Fruit fly (Drosophila melanogaster) whole organism, embryonic: ENCODE results near the gene zld.
A peak's percentile ranks its signal among the peaks of the same experiment; 100 is the strongest.

ENCODE experiments used
- Awh ChIP-seq: fragments of 200-800 bp; sonication (Bioruptor generic); IDR thresholded peaks from 2 replicates; pipeline ENCODE4, ENCODE4 v1.3.6; 2022; ENCODE audit warnings: missing biosample characterization, missing genetic modification characterization
- B-H1 ChIP-seq: fragments of 200-800 bp; sonication (Bioruptor generic); IDR thresholded peaks from 3 replicates; pipeline ENCODE4 v1.3.6; 2022; ENCODE audit warnings: missing biosample characterization, missing genetic modification characterization
- B-H2 ChIP-seq: fragments of 200-800 bp; sonication (Bioruptor generic); optimal IDR thresholded peaks from 2 replicates; lab custom pipeline; 2018; ENCODE audit warnings: missing biosample characterization, mild to moderate bottlenecking, missing genetic modification characterization
- CG1024 ChIP-seq: fragments of 200-800 bp; sonication (Bioruptor generic); IDR thresholded peaks from 2 replicates; pipeline ENCODE4 v1.3.6; 2022; ENCODE audit warnings: missing biosample characterization, missing genetic modification characterization
- CG10565 ChIP-seq: fragments of 200-800 bp; sonication (Bioruptor generic); optimal IDR thresholded peaks from 3 replicates; lab custom pipeline; 2016; ENCODE audit warnings: missing biosample characterization, mild to moderate bottlenecking, missing genetic modification characterization
- CG13775 ChIP-seq: fragments of 200-800 bp; sonication (Bioruptor generic); optimal IDR thresholded peaks from 3 replicates; lab custom pipeline; 2017; ENCODE audit warnings: missing biosample characterization, mild to moderate bottlenecking, missing genetic modification characterization
- CG14014 ChIP-seq: fragments of 200-800 bp; sonication (Bioruptor generic); IDR thresholded peaks from 2 replicates; pipeline ENCODE4 v1.3.6; 2022; ENCODE audit warnings: missing biosample characterization, missing genetic modification characterization
- CG14050 ChIP-seq: fragments of 200-800 bp; sonication (Bioruptor generic); IDR thresholded peaks from 3 replicates; pipeline ENCODE4 v1.3.6; 2022; ENCODE audit warnings: missing biosample characterization, missing genetic modification characterization
- CG14441 ChIP-seq: fragments of 200-800 bp; sonication (Bioruptor generic); IDR thresholded peaks from 2 replicates; pipeline ENCODE4 v1.3.6; 2022; ENCODE audit warnings: missing biosample characterization, missing genetic modification characterization
- CG14710 ChIP-seq: fragments of 200-800 bp; sonication (Bioruptor generic); optimal IDR thresholded peaks from 3 replicates; lab custom pipeline; 2019; ENCODE audit warnings: missing biosample characterization, mild to moderate bottlenecking, missing genetic modification characterization, moderate library complexity
- CG17361 ChIP-seq: fragments of 200-800 bp; sonication (Bioruptor generic); IDR thresholded peaks from 3 replicates; pipeline ENCODE4 v1.3.6; 2022; ENCODE audit warnings: missing biosample characterization, missing genetic modification characterization
- CG17912 ChIP-seq: fragments of 200-800 bp; sonication (Bioruptor generic); optimal IDR thresholded peaks from 2 replicates; lab custom pipeline; 2018; ENCODE audit warnings: missing biosample characterization, mild to moderate bottlenecking, missing genetic modification characterization
- CG2199 ChIP-seq: fragments of 200-800 bp; sonication (Bioruptor generic); IDR thresholded peaks from 3 replicates; pipeline ENCODE4 v1.3.6; 2022; ENCODE audit warnings: missing biosample characterization, missing genetic modification characterization
- CG31388 ChIP-seq: fragments of 200-800 bp; sonication (Bioruptor generic); optimal IDR thresholded peaks from 2 replicates; lab custom pipeline; 2016; ENCODE audit warnings: missing biosample characterization, missing genetic modification characterization
- CG3995 ChIP-seq: fragments of 200-800 bp; sonication (Bioruptor generic); optimal IDR thresholded peaks from 3 replicates; lab custom pipeline; 2016; ENCODE audit warnings: missing biosample characterization, missing genetic modification characterization
- CG6683 ChIP-seq: fragments of 200-800 bp; sonication (Bioruptor generic); optimal IDR thresholded peaks from 2 replicates; lab custom pipeline; 2017; ENCODE audit warnings: missing biosample characterization, mild to moderate bottlenecking, missing genetic modification characterization, missing genetic modification reagents
- CG8290 ChIP-seq, 3 experiments: fragments of 200-800 bp; sonication (Bioruptor generic); optimal IDR thresholded peaks; 2 replicates each; lab custom pipeline; 2016 to 2019; ENCODE audit warnings: missing biosample characterization in 3 of 3, missing genetic modification characterization in 3 of 3, mild to moderate bottlenecking in 2 of 3, moderate library complexity in 1 of 3
- CG8359 ChIP-seq: fragments of 200-800 bp; sonication (Bioruptor generic); optimal IDR thresholded peaks from 2 replicates; lab custom pipeline; 2017; ENCODE audit warnings: missing biosample characterization, mild to moderate bottlenecking, missing genetic modification characterization, borderline replicate concordance
- CG8765 ChIP-seq: fragments of 200-800 bp; sonication (Bioruptor generic); IDR thresholded peaks from 2 replicates; pipeline ENCODE4 v1.3.6; 2022; ENCODE audit warnings: missing biosample characterization, missing genetic modification characterization
- D ChIP-seq, 2 experiments: fragments of 200-800 bp in 1 of 2; fragments of >200 bp in 1 of 2; sonication (Bioruptor generic) in 1 of 2; optimal IDR thresholded peaks; 2 replicates in 1 of 2; 3 replicates in 1 of 2; lab custom pipeline; 2017; ENCODE audit warnings: mild to moderate bottlenecking in 1 of 2, missing biosample characterization in 1 of 2, missing genetic modification characterization in 1 of 2, missing genetic modification reagents in 1 of 2
- D19B ChIP-seq: fragments of 200-800 bp; sonication (Bioruptor generic); optimal IDR thresholded peaks from 2 replicates; lab custom pipeline; 2017; ENCODE audit warnings: missing biosample characterization, mild to moderate bottlenecking, missing genetic modification characterization
- Drgx ChIP-seq: fragments of 200-800 bp; sonication (Bioruptor generic); IDR thresholded peaks from 2 replicates; pipeline ENCODE4 v1.3.6; 2022; ENCODE audit warnings: missing biosample characterization, missing genetic modification characterization
- ERR ChIP-seq: fragments of 200-800 bp; sonication (Bioruptor generic); optimal IDR thresholded peaks from 2 replicates; lab custom pipeline; 2016; ENCODE audit warnings: missing biosample characterization, missing genetic modification characterization
- Hand ChIP-seq: fragments of 200-800 bp; sonication (Bioruptor generic); optimal IDR thresholded peaks from 2 replicates; lab custom pipeline; 2017; ENCODE audit warnings: mild to moderate bottlenecking, missing biosample characterization, missing genetic modification reagents, missing genetic modification characterization
- Lpt ChIP-seq: fragments of >200 bp; optimal IDR thresholded peaks from 2 replicates; lab custom pipeline; 2018; ENCODE audit warnings: missing biosample characterization, missing genetic modification characterization
- Med ChIP-seq: fragments of 200-800 bp; sonication (Bioruptor generic); peaks from one replicate; lab custom pipeline; 2016; ENCODE audit warnings: missing biosample characterization, missing genetic modification characterization, mild to moderate bottlenecking, inconsistent platforms, moderate library complexity
- Poxn ChIP-seq: fragments of 200-800 bp; sonication (Bioruptor generic); IDR thresholded peaks from 2 replicates; pipeline ENCODE4 v1.3.6; 2022; ENCODE audit warnings: missing biosample characterization, missing genetic modification characterization
- Ravus ChIP-seq: fragments of 200-800 bp; sonication (Bioruptor generic); IDR thresholded peaks from 2 replicates; pipeline ENCODE4 v1.3.6; 2022; ENCODE audit warnings: missing biosample characterization, missing genetic modification characterization
- Usf ChIP-seq: fragments of 200-800 bp; sonication (Bioruptor generic); optimal IDR thresholded peaks from 2 replicates; lab custom pipeline; 2017; ENCODE audit warnings: missing genotype, missing biosample characterization, missing genetic modification characterization
- Vsx1 ChIP-seq: fragments of 200-800 bp; sonication (Bioruptor generic); optimal IDR thresholded peaks from 2 replicates; lab custom pipeline; 2017; ENCODE audit warnings: missing biosample characterization, mild to moderate bottlenecking, missing genetic modification characterization, missing genetic modification reagents
- Xrp1 ChIP-seq: fragments of 200-800 bp; sonication (Bioruptor generic); IDR thresholded peaks from 2 replicates; pipeline ENCODE4 v1.3.6; 2022; ENCODE audit warnings: missing biosample characterization, missing genetic modification characterization
- YL-1 ChIP-seq: fragments of 200-800 bp; sonication (Bioruptor generic); optimal IDR thresholded peaks from 3 replicates; lab custom pipeline; 2017; ENCODE audit warnings: missing biosample characterization, mild to moderate bottlenecking, missing genetic modification characterization
- abd-A ChIP-seq: fragments of 200-800 bp; sonication (Bioruptor generic); optimal IDR thresholded peaks from 3 replicates; lab custom pipeline; 2019; ENCODE audit warnings: missing biosample characterization, mild to moderate bottlenecking, missing genetic modification characterization, moderate library complexity
- caup ChIP-seq: fragments of 200-800 bp; sonication (Bioruptor generic); optimal IDR thresholded peaks from 3 replicates; lab custom pipeline; 2017; ENCODE audit warnings: missing biosample characterization, mild to moderate bottlenecking, missing genetic modification characterization, moderate library complexity; ENCODE audit not compliant: severe bottlenecking
- cwo ChIP-seq: fragments of 200-800 bp; sonication (Bioruptor generic); optimal IDR thresholded peaks from 3 replicates; lab custom pipeline; 2017; ENCODE audit warnings: missing biosample characterization, missing genetic modification characterization, mild to moderate bottlenecking, moderate library complexity, missing genetic modification reagents
- dysf ChIP-seq: fragments of 200-800 bp; sonication (Bioruptor generic); IDR thresholded peaks from 3 replicates; pipeline ENCODE4 v1.3.6; 2022; ENCODE audit warnings: missing biosample characterization, missing genetic modification characterization
- fd96Cb ChIP-seq: fragments of 200-800 bp; sonication (Bioruptor generic); optimal IDR thresholded peaks from 2 replicates; lab custom pipeline; 2018; ENCODE audit warnings: missing biosample characterization, mild to moderate bottlenecking, missing genetic modification characterization, moderate library complexity
- gem ChIP-seq: fragments of 200-800 bp; sonication (Bioruptor generic); optimal IDR thresholded peaks from 2 replicates; lab custom pipeline; 2019; ENCODE audit warnings: missing biosample characterization, mild to moderate bottlenecking, missing genetic modification characterization, moderate library complexity
- gsb ChIP-seq: fragments of 200-800 bp; sonication (Bioruptor generic); IDR thresholded peaks from 2 replicates; pipeline ENCODE4 v1.3.6; 2022; ENCODE audit warnings: missing biosample characterization, missing genetic modification characterization
- hth ChIP-seq: fragments of >200 bp; optimal IDR thresholded peaks from 2 replicates; lab custom pipeline; 2017; ENCODE audit warnings: inconsistent platforms
- maf-S ChIP-seq: fragments of 200-800 bp; sonication (Bioruptor generic); optimal IDR thresholded peaks from 2 replicates; lab custom pipeline; 2016; ENCODE audit warnings: missing biosample characterization, missing genetic modification characterization
- nerfin-1 ChIP-seq: fragments of 200-800 bp; sonication (Bioruptor generic); optimal IDR thresholded peaks from 3 replicates; lab custom pipeline; 2019; ENCODE audit warnings: missing biosample characterization, mild to moderate bottlenecking, missing genetic modification characterization, moderate library complexity
- oc ChIP-seq: fragments of 200-800 bp; sonication (Bioruptor generic); optimal IDR thresholded peaks from 2 replicates; lab custom pipeline; 2018; ENCODE audit warnings: missing biosample characterization, mild to moderate bottlenecking, missing genetic modification characterization, moderate library complexity
- phol ChIP-seq: fragments of 200-800 bp; sonication (Bioruptor generic); optimal IDR thresholded peaks from 3 replicates; lab custom pipeline; 2018; ENCODE audit warnings: missing biosample characterization, mild to moderate bottlenecking, missing genetic modification characterization, moderate library complexity
- row ChIP-seq: fragments of 200-800 bp; sonication (Bioruptor generic); IDR thresholded peaks from 3 replicates; pipeline ENCODE4 v1.3.6; 2022; ENCODE audit warnings: missing biosample characterization, missing genetic modification characterization
- sob ChIP-seq: fragments of 200-800 bp; sonication (Bioruptor generic); IDR thresholded peaks from 2 replicates; pipeline ENCODE4 v1.3.6; 2022; ENCODE audit warnings: missing biosample characterization, missing genetic modification characterization
- sqz ChIP-seq: fragments of 200-800 bp; sonication (Bioruptor generic); optimal IDR thresholded peaks from 3 replicates; lab custom pipeline; 2018; ENCODE audit warnings: missing biosample characterization, mild to moderate bottlenecking, missing genetic modification characterization
- sug ChIP-seq: fragments of 200-800 bp; optimal IDR thresholded peaks from 2 replicates; lab custom pipeline; 2019; ENCODE audit warnings: missing biosample characterization, mild to moderate bottlenecking, missing genetic modification characterization, moderate library complexity
- wdn ChIP-seq: fragments of 200-800 bp; sonication (Bioruptor generic); IDR thresholded peaks from 2 replicates; pipeline ENCODE4 v1.3.6; 2022; ENCODE audit warnings: missing biosample characterization, missing genetic modification characterization
- wek ChIP-seq: fragments of 200-800 bp; sonication (Bioruptor generic); optimal IDR thresholded peaks from 3 replicates; lab custom pipeline; 2018; ENCODE audit warnings: missing biosample characterization, mild to moderate bottlenecking, missing genetic modification characterization, moderate library complexity

zld gene

DNA sequence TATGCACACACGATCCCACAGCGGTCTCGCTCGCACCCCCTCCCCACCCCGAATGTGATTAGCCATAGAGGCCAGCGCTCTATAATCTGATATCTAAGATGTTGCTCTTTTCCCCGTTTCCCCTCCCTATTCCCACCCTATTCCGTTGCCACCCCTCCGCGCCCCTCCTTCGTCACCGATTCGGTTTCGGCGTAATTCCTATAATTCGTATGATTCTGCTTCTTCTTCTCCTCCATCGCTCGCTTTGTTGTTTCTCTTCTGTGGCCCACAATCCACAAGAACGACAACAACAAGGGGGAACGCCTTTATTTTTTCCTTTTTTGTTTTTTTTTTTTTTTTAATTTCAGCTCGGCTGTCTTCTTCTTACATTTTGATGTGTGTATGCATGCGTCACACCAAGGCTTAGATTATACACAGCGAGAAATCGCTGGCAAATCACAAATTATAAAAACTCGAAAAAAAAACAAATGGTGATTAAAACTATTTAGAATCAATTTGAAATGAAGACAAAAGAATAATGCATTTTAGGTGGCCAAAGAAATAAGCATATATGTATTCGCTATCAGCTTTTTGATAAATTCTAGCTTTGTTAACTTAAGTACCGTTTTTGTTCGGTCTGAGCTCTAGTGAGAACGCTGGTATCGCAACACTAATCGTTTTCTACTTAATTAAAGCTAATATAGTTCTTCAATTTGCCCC lies 13.4 kb downstream of the zld start (continued):
- TF ChIP-seq ERR (no peak), fd96Cb (tag; lab: Kevin White, UChicago) (peak; percentile 64), D (optimal IDR thresholded peaks at IDR 0.05; lab: Kevin White, UChicago) (no peak), D (GFP tag; optimal IDR thresholded peaks at IDR 0.05; lab: Kevin White, UChicago) (peak; percentile 50), CG31388 (GFP tag; lab: Kevin White, UChicago) (no peak), sob (GFP tag; lab: Robert Waterston, UW) (no peak), abd-A (tag; lab: Kevin White, UChicago) (no peak), CG17361 (peak; percentile 63), CG14710 (tag; lab: Kevin White, UChicago) (peak; percentile 66), CG14014 (GFP tag; lab: Robert Waterston, UW) (no peak), Hand (GFP tag; lab: Kevin White, UChicago) (no peak), D19B (GFP tag; lab: Kevin White, UChicago) (no peak), CG3995 (GFP tag; lab: Kevin White, UChicago) (no peak), sug (tag; lab: Kevin White, UChicago) (no peak), wek (GFP tag; lab: Kevin White, UChicago) (no peak), maf-S (GFP tag; lab: Kevin White, UChicago) (peak; percentile 11), CG17912 (no peak), B-H1 (GFP tag; lab: Robert Waterston, UW) (no peak), nerfin-1 (tag; lab: Kevin White, UChicago) (no peak), Poxn (no peak), CG8290 (GFP tag; optimal IDR thresholded peaks at IDR 0.05; lab: Kevin White, UChicago) (no peak), CG8290 (tag; optimal IDR thresholded peaks at IDR 0.05; lab: Kevin White, UChicago) (no peak), hth (lab: Kevin White, UChicago) (no peak), Drgx (GFP tag; lab: Robert Waterston, UW) (no peak), gem (peak; percentile 73), B-H2 (no peak), phol (tag; lab: Kevin White, UChicago) (peak; percentile 67), dysf (no peak), oc (tag; lab: Kevin White, UChicago) (peak; percentile 77), gsb (no peak), cwo (no peak), CG8765 (GFP tag; lab: Robert Waterston, UW) (no peak), Med (peak; percentile 78), Usf (GFP tag; lab: Kevin White, UChicago) (peak; percentile 21), CG6683 (GFP tag; lab: Kevin White, UChicago) (no peak), CG13775 (GFP tag; lab: Kevin White, UChicago) (peak; percentile 46), Xrp1 (GFP tag; lab: Robert Waterston, UW) (peak; percentile 88), CG8359 (GFP tag; lab: Kevin White, UChicago) (no peak), Vsx1 (GFP tag; lab: Kevin White, UChicago) (no peak), CG14441 (GFP tag; lab: Robert Waterston, UW) (no peak), YL-1 (GFP tag; lab: Kevin White, UChicago) (no peak), caup (GFP tag; lab: Kevin White, UChicago) (no peak), CG14050 (GFP tag; lab: Robert Waterston, UW) (no peak), Awh (no peak), CG2199 (no peak), sqz (peak; percentile 28), CG10565 (GFP tag; lab: Kevin White, UChicago) (no peak), wdn (GFP tag; lab: Robert Waterston, UW) (no peak), Lpt (no peak), CG1024 (no peak), Ravus (GFP tag; lab: Robert Waterston, UW) (no peak), row (GFP tag; lab: Robert Waterston, UW) (peak; percentile 47; the same call in 2 of the 3 replicates)
